Worm (Caenorhabditis elegans): Measurements from ENCODE around the gene ZK1251.3.

The ZK1251.3 gene

DNA sequence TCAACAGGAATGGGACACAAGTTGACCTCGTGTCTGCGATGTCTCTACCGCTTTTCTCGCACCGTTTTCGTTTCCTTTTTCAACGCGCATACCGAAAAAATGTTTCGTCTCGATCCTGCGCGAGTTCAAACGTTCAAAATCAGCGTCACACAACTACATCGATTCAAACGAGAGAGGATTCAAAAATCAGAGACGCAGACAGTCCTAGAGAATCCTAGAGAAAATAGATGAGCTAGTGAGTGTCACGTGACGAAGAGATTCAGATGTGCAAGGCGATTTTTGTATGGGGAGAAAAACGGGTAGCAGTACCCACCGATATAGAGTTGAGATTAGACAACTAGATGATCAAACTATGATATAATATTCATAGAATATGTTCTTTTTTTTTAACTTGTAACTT lies 13.5 kb upstream of the ZK1251.3 start (continued):
- TF ChIP-seq mdl-1 (tag; optimal IDR thresholded peaks at IDR 0.05) (peak; percentile 64), pha-4 (tag; optimal IDR thresholded peaks at IDR 0.05) (no peak), ztf-4 (tag; optimal IDR thresholded peaks at IDR 0.05) (no peak), nhr-76 (tag; optimal IDR thresholded peaks at IDR 0.05) (no peak), nhr-77 (tag; optimal IDR thresholded peaks at IDR 0.05) (no peak), mml-1 (tag; optimal IDR thresholded peaks at IDR 0.05) (no peak), elt-1 (tag; optimal IDR thresholded peaks at IDR 0.05) (peak; percentile 70)

- TF ChIP-seq fkh-2 (tag; optimal IDR thresholded peaks at IDR 0.05), result no peak
- peak; percentile 56 for TF ChIP-seq mdl-1 (tag; optimal IDR thresholded peaks at IDR 0.05)
- no peak for TF ChIP-seq R02D3.7 (tag; optimal IDR thresholded peaks at IDR 0.05)
- peak; percentile 34 for TF ChIP-seq nhr-25 (tag; optimal IDR thresholded peaks at IDR 0.05)
- TF ChIP-seq fos-1 (tag; optimal IDR thresholded peaks at IDR 0.05), result no peak
- peak; percentile 41 for TF ChIP-seq ama-1 (optimal IDR thresholded peaks at IDR 0.05)
- TF ChIP-seq snpc-4 (tag; optimal IDR thresholded peaks at IDR 0.05), result no peak
- TF ChIP-seq eor-1 (tag; optimal IDR thresholded peaks at IDR 0.05), result no peak
- no peak for TF ChIP-seq fkh-10 (GFP tag; optimal IDR thresholded peaks at IDR 0.05)
- TF ChIP-seq egl-27 (tag; optimal IDR thresholded peaks at IDR 0.05), result no peak
- no peak for TF ChIP-seq ztf-11 (tag; optimal IDR thresholded peaks at IDR 0.05)
- no peak for TF ChIP-seq lsy-12 (tag; optimal IDR thresholded peaks at IDR 0.05)
- TF ChIP-seq lin-15B (tag; optimal IDR thresholded peaks at IDR 0.05), result no peak
- TF ChIP-seq jun-1 (tag; optimal IDR thresholded peaks at IDR 0.05), result peak; percentile 62
- TF ChIP-seq elt-2 (tag; optimal IDR thresholded peaks at IDR 0.05), result peak; percentile 73
- no peak for TF ChIP-seq ceh-9 (tag; optimal IDR thresholded peaks at IDR 0.05)
- TF ChIP-seq nhr-23 (tag; optimal IDR thresholded peaks at IDR 0.05), result no peak
- no peak for TF ChIP-seq nhr-12 (tag; optimal IDR thresholded peaks at IDR 0.05)
- peak; percentile 34 for TF ChIP-seq ztf-4 (tag; optimal IDR thresholded peaks at IDR 0.05)
- TF ChIP-seq aly-2 (tag; optimal IDR thresholded peaks at IDR 0.05), result no peak
- no peak for TF ChIP-seq elt-3 (tag; optimal IDR thresholded peaks at IDR 0.05)
- no peak for TF ChIP-seq elt-1 (tag; optimal IDR thresholded peaks at IDR 0.05)
- TF ChIP-seq ceh-16 (tag; optimal IDR thresholded peaks at IDR 0.05), result no peak
- TF ChIP-seq pha-4 (tag; optimal IDR thresholded peaks at IDR 0.05), result peak; percentile 97
- TF ChIP-seq nhr-76 (tag; optimal IDR thresholded peaks at IDR 0.05), result no peak
- no peak for TF ChIP-seq unc-62 (GFP tag; optimal IDR thresholded peaks at IDR 0.05)
- no peak for TF ChIP-seq egl-5 (tag; optimal IDR thresholded peaks at IDR 0.05)
- peak; percentile 43 for TF ChIP-seq nfya-1 (tag; optimal IDR thresholded peaks at IDR 0.05; ENCODE audit: insufficient read depth)
- no peak for TF ChIP-seq mml-1 (tag; optimal IDR thresholded peaks at IDR 0.05)
- peak; percentile 11 for TF ChIP-seq nhr-43 (tag; optimal IDR thresholded peaks at IDR 0.05; ENCODE audit: poor library complexity, severe bottlenecking)
- no peak for TF ChIP-seq hmg-11 (tag; optimal IDR thresholded peaks at IDR 0.05)
- no peak for TF ChIP-seq ceh-82 (tag; optimal IDR thresholded peaks at IDR 0.05)
- no peak for TF ChIP-seq zag-1 (tag; optimal IDR thresholded peaks at IDR 0.05)
- TF ChIP-seq ZK546.5 (tag; optimal IDR thresholded peaks at IDR 0.05), result no peak
- TF ChIP-seq unc-39 (tag; optimal IDR thresholded peaks at IDR 0.05), result no peak
- no peak for TF ChIP-seq nhr-237 (tag; optimal IDR thresholded peaks at IDR 0.05)
- TF ChIP-seq pqm-1 (tag; optimal IDR thresholded peaks at IDR 0.05), result peak; percentile 76
- TF ChIP-seq nhr-67 (tag; optimal IDR thresholded peaks at IDR 0.05), result no peak
Observed at ce11 chrIV:9671001-9671652, 12.3 kb upstream of the ZK1251.3 start.

- TF ChIP-seq fos-1 (tag; optimal IDR thresholded peaks at IDR 0.05), result no peak
- TF ChIP-seq nfya-1 (tag; optimal IDR thresholded peaks at IDR 0.05; ENCODE audit: insufficient read depth), result no peak
- TF ChIP-seq fkh-10 (GFP tag; optimal IDR thresholded peaks at IDR 0.05), result no peak
- TF ChIP-seq ceh-16 (tag; optimal IDR thresholded peaks at IDR 0.05), result no peak
- TF ChIP-seq sea-2 (GFP tag; optimal IDR thresholded peaks at IDR 0.05), result no peak
- TF ChIP-seq aly-2 (tag; optimal IDR thresholded peaks at IDR 0.05), result no peak
- TF ChIP-seq fkh-2 (tag; optimal IDR thresholded peaks at IDR 0.05), result no peak
- TF ChIP-seq nhr-77 (tag; optimal IDR thresholded peaks at IDR 0.05), result no peak
- no peak for TF ChIP-seq ceh-82 (tag; optimal IDR thresholded peaks at IDR 0.05)
- TF ChIP-seq lin-15B (tag; optimal IDR thresholded peaks at IDR 0.05), result no peak
- TF ChIP-seq nhr-25 (tag; optimal IDR thresholded peaks at IDR 0.05), result peak; percentile 52
- no peak for TF ChIP-seq nhr-67 (tag; optimal IDR thresholded peaks at IDR 0.05)
- peak in 1 of 3 experiments; percentile 79 for TF ChIP-seq elt-3 (tag; optimal IDR thresholded peaks at IDR 0.05)
- no peak for TF ChIP-seq ceh-9 (tag; optimal IDR thresholded peaks at IDR 0.05)
- TF ChIP-seq nhr-28 (tag; optimal IDR thresholded peaks at IDR 0.05), result no peak
- TF ChIP-seq egl-27 (tag; optimal IDR thresholded peaks at IDR 0.05), result no peak
- no peak for TF ChIP-seq ceh-28 (tag; optimal IDR thresholded peaks at IDR 0.05)
- TF ChIP-seq skn-1 (tag; optimal IDR thresholded peaks at IDR 0.05), result no peak
- no peak for TF ChIP-seq eor-1 (tag; optimal IDR thresholded peaks at IDR 0.05)
- TF ChIP-seq ztf-4 (tag; optimal IDR thresholded peaks at IDR 0.05), result no peak
- TF ChIP-seq ama-1 (optimal IDR thresholded peaks at IDR 0.05), result no peak
- TF ChIP-seq nhr-43 (tag; optimal IDR thresholded peaks at IDR 0.05; ENCODE audit: poor library complexity, severe bottlenecking), result peak; percentile 88
- TF ChIP-seq nhr-23 (tag; optimal IDR thresholded peaks at IDR 0.05), result peak; percentile 94
- no peak for TF ChIP-seq ztf-11 (tag; optimal IDR thresholded peaks at IDR 0.05)
- TF ChIP-seq elt-1 (tag; optimal IDR thresholded peaks at IDR 0.05), result no peak
Observed at ce11 chrIV:9672434-9672833, 11.0 kb upstream of the ZK1251.3 start.

All from whole organism, L3 larva.